Worm (Caenorhabditis elegans) whole organism, young adult: ENCODE results near the gene madf-9.

ENCODE experiments used
- F23B12.7 ChIP-seq: sonication (generic microtip); optimal IDR thresholded peaks from 2 replicates; lab custom pipeline; 2017; ENCODE audit warnings: missing genetic modification characterization, mild to moderate bottlenecking, missing compliant biosample characterization, antibody characterized with exemption, moderate library complexity; ENCODE audit not compliant: insufficient read depth
- F39B2.1 ChIP-seq: fragments of 200-800 bp; sonication (Bioruptor generic); IDR thresholded peaks from 2 replicates; pipeline ENCODE4 v1.3.6; 2022; ENCODE audit warnings: missing genetic modification reagents, missing genetic modification characterization, missing compliant biosample characterization
- K12H6.12 ChIP-seq: fragments of 200-800 bp; sonication (Bioruptor generic); optimal IDR thresholded peaks from 2 replicates; lab custom pipeline; 2018; ENCODE audit warnings: mild to moderate bottlenecking, missing genetic modification characterization, missing compliant biosample characterization
- cebp-2 ChIP-seq: fragments of 200-800 bp; sonication (Bioruptor generic); IDR thresholded peaks from 2 replicates; pipeline ENCODE4 v1.3.6; 2022; ENCODE audit warnings: missing genetic modification characterization, missing compliant biosample characterization
- hrde-1 ChIP-seq: sonication (generic microtip); optimal IDR thresholded peaks from 2 replicates; lab custom pipeline; 2016; ENCODE audit warnings: missing genetic modification characterization, mild to moderate bottlenecking, missing compliant biosample characterization, moderate library complexity, missing genotype, missing genetic modification reagents, borderline replicate concordance
- let-607 ChIP-seq, 2 experiments: fragments of 200-800 bp in 1 of 2; sonication (Bioruptor generic) in 1 of 2; sonication (generic microtip) in 1 of 2; optimal IDR thresholded peaks; 2 replicates each; lab custom pipeline; 2016 to 2018; ENCODE audit warnings: mild to moderate bottlenecking in 2 of 2, missing compliant biosample characterization in 2 of 2, missing genetic modification characterization in 2 of 2, moderate library complexity in 2 of 2, missing genotype in 1 of 2
- lir-1 ChIP-seq: fragments of 200-800 bp; sonication (Bioruptor generic); conservative IDR thresholded peaks from 2 replicates; pipeline ENCODE4 v1.3.6; 2022; ENCODE audit warnings: missing genetic modification reagents, missing genetic modification characterization, missing compliant biosample characterization
- lsl-1 ChIP-seq: fragments of 200-800 bp; sonication (Bioruptor generic); optimal IDR thresholded peaks from 2 replicates; lab custom pipeline; 2018; ENCODE audit warnings: mild to moderate bottlenecking, missing genetic modification characterization, moderate library complexity, missing compliant biosample characterization
- nhr-90 ChIP-seq: sonication (generic microtip); optimal IDR thresholded peaks from 2 replicates; lab custom pipeline; 2016; ENCODE audit warnings: missing genotype, mild to moderate bottlenecking, missing genetic modification characterization, missing compliant biosample characterization
- rpc-1 ChIP-seq, 2 experiments: fragments of 150-350 bp in 1 of 2; sonication (generic microtip) in 1 of 2; optimal IDR thresholded peaks; 2 replicates each; lab custom pipeline; 2014 to 2018; ENCODE audit warnings: missing biosample characterization in 1 of 2, missing genetic modification characterization in 1 of 2, missing genetic modification reagents in 1 of 2, missing genotype in 1 of 2
- snpc-1.1 ChIP-seq: sonication (generic microtip); optimal IDR thresholded peaks from 2 replicates; lab custom pipeline; 2017; ENCODE audit warnings: missing genetic modification characterization, mild to moderate bottlenecking, missing compliant biosample characterization, antibody characterized with exemption, moderate library complexity, missing genotype, missing genetic modification reagents; ENCODE audit not compliant: insufficient read depth

DNA sequence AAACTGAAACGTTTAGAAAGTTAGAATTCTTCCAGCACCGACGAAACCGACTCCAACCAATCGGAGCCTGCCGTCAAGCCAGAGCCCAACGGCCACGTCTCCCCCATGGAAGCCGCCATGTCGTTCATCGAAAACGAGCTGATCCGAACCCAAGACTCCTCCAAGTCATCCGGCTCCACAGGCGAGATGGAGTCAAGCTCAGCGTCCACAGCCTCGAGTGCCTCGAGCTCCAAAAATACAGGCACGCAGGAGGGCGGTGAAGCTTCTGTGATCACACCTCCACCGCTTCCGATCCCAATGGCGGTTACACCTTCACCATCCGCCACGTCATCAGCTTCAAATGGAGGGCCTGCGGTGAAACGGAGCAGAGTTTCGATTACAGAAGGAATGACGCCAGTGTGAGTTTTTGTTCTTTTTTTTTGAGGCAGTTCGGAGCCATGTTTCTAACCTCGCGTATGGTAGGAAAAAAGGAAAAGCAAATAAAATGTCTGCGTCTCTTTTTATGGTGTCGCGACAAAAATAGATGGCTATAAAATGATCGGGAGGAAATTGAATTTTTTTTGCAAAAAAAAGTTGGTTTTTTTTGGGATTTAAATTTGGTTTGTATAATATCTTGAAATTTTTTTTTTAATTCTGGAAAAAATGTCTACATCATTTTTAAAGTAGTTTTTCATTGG is 1.5 kb downstream of the madf-9 start:
- TF ChIP-seq let-607 (tag; optimal IDR thresholded peaks at IDR 0.05; lab: Kevin White, UChicago): no peak
- TF ChIP-seq cebp-2 (GFP tag; lab: Robert Waterston, UW): no peak
- no peak for TF ChIP-seq F23B12.7 (tag; lab: Kevin White, UChicago)
- no peak for TF ChIP-seq hrde-1
- TF ChIP-seq snpc-1.1 (tag; lab: Kevin White, UChicago): no peak
- TF ChIP-seq K12H6.12 (tag; lab: Kevin White, UChicago): no peak
- no peak for TF ChIP-seq F39B2.1 (GFP tag; lab: Robert Waterston, UW)
- no peak for TF ChIP-seq lir-1 (GFP tag; lab: Robert Waterston, UW)
- no peak for TF ChIP-seq rpc-1 (optimal IDR thresholded peaks at IDR 0.05; lab: Kevin White, UChicago)
- no peak for TF ChIP-seq rpc-1 (tag; optimal IDR thresholded peaks at IDR 0.05; lab: Kevin White, UChicago)
- TF ChIP-seq nhr-90 (tag; lab: Kevin White, UChicago): no peak
- no peak for TF ChIP-seq lsl-1
